Fruit fly (Drosophila melanogaster) whole organism, wandering third instar larva: ENCODE results near the gene CG6184.

Experiments
- Abd-B ChIP-seq: fragments of >200 bp; optimal IDR thresholded peaks from 2 replicates; lab custom pipeline; 2017; ENCODE audit warnings: missing biosample characterization, missing genetic modification characterization
- CG32264 ChIP-seq: fragments of 200-800 bp; sonication (Bioruptor generic); optimal IDR thresholded peaks from 2 replicates; lab custom pipeline; 2016; ENCODE audit warnings: missing biosample characterization, missing genetic modification characterization
- CG9705 ChIP-seq: fragments of 200-800 bp; sonication (Bioruptor generic); optimal IDR thresholded peaks from 2 replicates; lab custom pipeline; 2018; ENCODE audit warnings: missing biosample characterization, mild to moderate bottlenecking, missing genetic modification characterization
- CrebA ChIP-seq: fragments of 200-800 bp; sonication (Bioruptor generic); optimal IDR thresholded peaks from 2 replicates; lab custom pipeline; 2016; ENCODE audit warnings: missing biosample characterization, mild to moderate bottlenecking, missing genetic modification characterization, borderline replicate concordance
- Dfd ChIP-seq: fragments of >200 bp; optimal IDR thresholded peaks from 2 replicates; lab custom pipeline; 2017; ENCODE audit warnings: missing biosample characterization, missing genetic modification characterization
- Dif ChIP-seq: fragments of 200-275, 200-300 bp; sonication (Bioruptor generic); optimal IDR thresholded peaks from 2 replicates; lab custom pipeline; 2018; ENCODE audit warnings: missing biosample characterization, missing genetic modification characterization; ENCODE audit not compliant: partially characterized antibody
- GATAd ChIP-seq: sonication (Bioruptor generic); optimal IDR thresholded peaks from 2 replicates; lab custom pipeline; 2016; ENCODE audit warnings: missing biosample characterization, missing genetic modification characterization
- HLH106 ChIP-seq: fragments of 200-800 bp; optimal IDR thresholded peaks from 3 replicates; lab custom pipeline; 2019; ENCODE audit warnings: missing biosample characterization, mild to moderate bottlenecking, missing genetic modification characterization, moderate library complexity
- Hnf4 ChIP-seq: fragments of 200-800 bp; sonication (Bioruptor generic); optimal IDR thresholded peaks from 2 replicates; lab custom pipeline; 2016; ENCODE audit warnings: missing biosample characterization, mild to moderate bottlenecking, missing genetic modification characterization
- Hr78 ChIP-seq: fragments of >200 bp; optimal IDR thresholded peaks from 2 replicates; lab custom pipeline; 2017; ENCODE audit warnings: missing biosample characterization, missing genetic modification characterization
- Hr83 ChIP-seq: fragments of 200-300 bp; sonication (Bioruptor generic); optimal IDR thresholded peaks from 2 replicates; lab custom pipeline; 2016; ENCODE audit warnings: missing biosample characterization, mild to moderate bottlenecking, missing genetic modification characterization, moderate library complexity; ENCODE audit not compliant: poor library complexity, severe bottlenecking
- Mio ChIP-seq: sonication (Bioruptor generic); optimal IDR thresholded peaks from 2 replicates; lab custom pipeline; 2016; ENCODE audit warnings: missing biosample characterization, missing genetic modification characterization
- Myc ChIP-seq: fragments of >200 bp; optimal IDR thresholded peaks from 2 replicates; lab custom pipeline; 2017
- N ChIP-seq: fragments of >200 bp; optimal IDR thresholded peaks from 2 replicates; lab custom pipeline; 2018; ENCODE audit warnings: missing biosample characterization, missing external identifiers, missing genetic modification characterization
- OdsH ChIP-seq: fragments of 200-800 bp; sonication (Bioruptor generic); optimal IDR thresholded peaks from 2 replicates; lab custom pipeline; 2016; ENCODE audit warnings: missing biosample characterization, mild to moderate bottlenecking, missing genetic modification characterization
- Sp1 ChIP-seq: fragments of 200-800 bp; sonication (Bioruptor generic); optimal IDR thresholded peaks from 3 replicates; lab custom pipeline; 2019; ENCODE audit warnings: missing biosample characterization, mild to moderate bottlenecking, missing genetic modification characterization, moderate library complexity
- Vsx2 ChIP-seq: fragments of 200-300, 225-300 bp; sonication (Bioruptor generic); optimal IDR thresholded peaks from 2 replicates; lab custom pipeline; 2018; ENCODE audit warnings: missing biosample characterization, missing genetic modification characterization; ENCODE audit not compliant: partially characterized antibody
- br ChIP-seq: fragments of 200-800 bp; sonication (Bioruptor generic); optimal IDR thresholded peaks from 2 replicates; lab custom pipeline; 2016; ENCODE audit warnings: missing biosample characterization, missing genetic modification characterization
- brk ChIP-seq: fragments of 200-800 bp; sonication (Bioruptor generic); optimal IDR thresholded peaks from 2 replicates; lab custom pipeline; 2016; ENCODE audit warnings: missing biosample characterization, mild to moderate bottlenecking, missing genetic modification characterization
- dl ChIP-seq, 2 experiments: fragments of 175-275, 200-275 bp in 1 of 2; fragments of 200-275 bp in 1 of 2; sonication (Bioruptor generic); optimal IDR thresholded peaks; lab custom pipeline; 2018; ENCODE audit warnings: mild to moderate bottlenecking in 2 of 2, missing biosample characterization in 2 of 2, missing genetic modification characterization in 2 of 2, moderate library complexity in 2 of 2; ENCODE audit not compliant: partially characterized antibody in 2 of 2, insufficient read depth in 1 of 2
- dmrt93B ChIP-seq: fragments of 200-800 bp; sonication (Bioruptor generic); optimal IDR thresholded peaks from 2 replicates; lab custom pipeline; 2018; ENCODE audit warnings: missing biosample characterization, mild to moderate bottlenecking, missing genetic modification characterization
- dsf ChIP-seq: sonication (Bioruptor generic); optimal IDR thresholded peaks from 2 replicates; lab custom pipeline; 2016; ENCODE audit warnings: missing biosample characterization, missing genetic modification characterization, borderline replicate concordance
- ey ChIP-seq: fragments of 200-800 bp; sonication (Bioruptor generic); optimal IDR thresholded peaks from 2 replicates; lab custom pipeline; 2016; ENCODE audit warnings: missing biosample characterization, missing genetic modification characterization
- foxo ChIP-seq, 2 experiments: fragments of 200-800 bp; sonication (Bioruptor generic); optimal IDR thresholded peaks; 2 replicates in 1 of 2; 3 replicates in 1 of 2; lab custom pipeline; 2016 to 2017; ENCODE audit warnings: missing biosample characterization in 2 of 2, missing genetic modification characterization in 2 of 2
- fru ChIP-seq: fragments of 200-800 bp; sonication (Bioruptor generic); optimal IDR thresholded peaks from 3 replicates; lab custom pipeline; 2016; ENCODE audit warnings: missing biosample characterization, mild to moderate bottlenecking, missing genetic modification characterization
- h ChIP-seq: fragments of 200-800 bp; sonication (Bioruptor generic); optimal IDR thresholded peaks from 3 replicates; lab custom pipeline; 2016; ENCODE audit warnings: missing biosample characterization, mild to moderate bottlenecking, missing genetic modification characterization
- lola ChIP-seq: fragments of >200 bp; optimal IDR thresholded peaks from 2 replicates; lab custom pipeline; 2017; ENCODE audit warnings: missing biosample characterization, missing genetic modification characterization
- pan ChIP-seq: fragments of >200 bp; optimal IDR thresholded peaks from 2 replicates; lab custom pipeline; 2017
- rgr ChIP-seq: fragments of 200-800 bp; sonication (Bioruptor generic); optimal IDR thresholded peaks from 3 replicates; lab custom pipeline; 2016; ENCODE audit warnings: missing biosample characterization, mild to moderate bottlenecking, missing genetic modification characterization
- sage ChIP-seq: fragments of 200-800 bp; sonication (Bioruptor generic); optimal IDR thresholded peaks from 2 replicates; lab custom pipeline; 2016; ENCODE audit warnings: missing biosample characterization, mild to moderate bottlenecking, missing genetic modification characterization
- tai ChIP-seq: sonication (Bioruptor generic); optimal IDR thresholded peaks from 2 replicates; lab custom pipeline; 2016; ENCODE audit warnings: missing biosample characterization, missing genetic modification characterization
- usp ChIP-seq: fragments of >200 bp; optimal IDR thresholded peaks from 2 replicates; lab custom pipeline; 2017; ENCODE audit warnings: missing biosample characterization, missing genetic modification characterization
- woc ChIP-seq: sonication (Bioruptor generic); optimal IDR thresholded peaks from 2 replicates; lab custom pipeline; 2016; ENCODE audit warnings: missing biosample characterization, mild to moderate bottlenecking, missing genetic modification characterization

The CG6184 gene

DNA sequence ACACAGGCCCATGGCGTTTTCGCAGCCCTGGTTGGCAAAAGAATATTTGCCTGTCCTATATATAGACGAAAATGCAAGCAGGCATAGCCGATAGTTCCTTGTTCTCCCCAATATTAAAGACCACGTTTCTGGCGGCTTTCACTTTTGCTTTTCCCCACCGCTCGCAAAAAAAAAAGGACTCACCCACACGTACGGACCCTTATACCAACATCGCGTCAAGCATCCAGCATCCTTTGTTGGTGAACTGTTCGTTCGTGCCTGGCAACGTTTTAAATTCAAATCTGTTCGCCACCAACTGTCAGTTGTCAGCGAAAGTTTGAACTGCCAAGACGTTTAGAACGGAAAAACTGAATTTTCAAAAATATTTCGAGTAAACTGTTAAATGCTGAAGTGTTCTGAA lies 1.8 kb upstream of the CG6184 start, which contains the start of gene ort:
Gene ort (plus strand): TSS at position 301 of the 400 bp plus-strand sequence.
- no peak for TF ChIP-seq Vsx2 (GFP tag; lab: Kevin White, UChicago)
- TF ChIP-seq sage (GFP tag; lab: Kevin White, UChicago), result no peak
- TF ChIP-seq CG32264 (GFP tag; lab: Kevin White, UChicago), result no peak
- no peak for TF ChIP-seq ey (GFP tag; lab: Kevin White, UChicago)
- no peak for TF ChIP-seq woc (GFP tag; lab: Kevin White, UChicago)
- TF ChIP-seq Abd-B (GFP tag; lab: Kevin White, UChicago), result no peak
- TF ChIP-seq rgr (GFP tag; lab: Kevin White, UChicago), result no peak
- no peak for TF ChIP-seq tai (GFP tag; lab: Kevin White, UChicago)
- no peak for TF ChIP-seq fru (GFP tag; lab: Kevin White, UChicago)
- no peak for TF ChIP-seq HLH106 (tag; lab: Kevin White, UChicago)
- TF ChIP-seq Sp1, result no peak

dm6 chr3R:19657235-19657634 lies 431 bp downstream of the CG6184 start:
- TF ChIP-seq Abd-B (GFP tag; lab: Kevin White, UChicago), result no peak
- no peak for TF ChIP-seq Mio
- TF ChIP-seq Hnf4 (GFP tag; lab: Kevin White, UChicago), result no peak
- TF ChIP-seq dl (GFP tag; optimal IDR thresholded peaks at IDR 0.05; lab: Kevin White, UChicago; ENCODE audit: insufficient read depth in 1 of 2, partially characterized antibody in 2 of 2), result no peak
- no peak for TF ChIP-seq tai (GFP tag; lab: Kevin White, UChicago)
- TF ChIP-seq Dfd, result no peak

DNA sequence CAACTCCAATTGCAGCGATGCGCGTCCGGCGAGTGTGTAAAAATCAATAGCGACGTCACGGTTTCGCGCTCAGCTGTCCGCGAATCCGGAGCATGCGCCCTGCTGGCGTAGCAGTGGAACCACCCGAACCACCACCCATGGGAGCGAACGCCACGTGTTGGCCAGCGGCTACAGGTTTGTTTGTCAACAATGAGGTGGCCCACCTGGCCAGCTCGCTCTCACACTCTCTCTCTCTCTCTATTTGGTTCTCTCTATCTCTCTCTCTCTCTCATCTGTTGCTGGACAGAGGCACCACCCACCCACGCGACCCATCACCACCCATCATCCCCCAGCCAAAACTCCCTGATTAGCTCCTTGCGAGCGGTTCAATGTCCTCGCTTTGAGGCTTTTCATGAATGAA lies 1.2 kb downstream of the CG6184 start:
- TF ChIP-seq Vsx2 (GFP tag; lab: Kevin White, UChicago), result peak; percentile 60
- TF ChIP-seq fru (GFP tag; lab: Kevin White, UChicago), result no peak
- peak; percentile 12 for TF ChIP-seq Dif (GFP tag; lab: Kevin White, UChicago)
- no peak for TF ChIP-seq Mio

dm6 chr3R:19650718-19651117 lies 6.9 kb downstream of the CG6184 start, which contains the start of gene CG31219:
CG31219 (plus strand) TSS chr3R:19651018.
- TF ChIP-seq usp (no peak), GATAd (no peak), brk (no peak), N (no peak), lola (GFP tag; lab: Kevin White, UChicago) (no peak), Myc (lab: Kevin White, UChicago) (no peak), Sp1 (no peak), HLH106 (tag; lab: Kevin White, UChicago) (no peak), tai (GFP tag; lab: Kevin White, UChicago) (no peak), ey (GFP tag; lab: Kevin White, UChicago) (no peak), dmrt93B (no peak), Vsx2 (GFP tag; lab: Kevin White, UChicago) (no peak), pan (lab: Kevin White, UChicago) (no peak), CrebA (GFP tag; lab: Kevin White, UChicago) (no peak)

- TF ChIP-seq Dfd, result no peak
- peak; percentile 33 for TF ChIP-seq rgr (GFP tag; lab: Kevin White, UChicago)
- TF ChIP-seq foxo (GFP tag; optimal IDR thresholded peaks at IDR 0.05; lab: Kevin White, UChicago), result peak in 1 of 2 experiments; percentile 32
- TF ChIP-seq h (GFP tag; lab: Kevin White, UChicago), result no peak
- no peak for TF ChIP-seq Abd-B (GFP tag; lab: Kevin White, UChicago)
- no peak for TF ChIP-seq Hr78 (GFP tag; lab: Kevin White, UChicago)
- peak; percentile 49 for TF ChIP-seq br
- TF ChIP-seq dsf, result no peak
- TF ChIP-seq CG9705 (GFP tag; lab: Kevin White, UChicago), result no peak
- no peak for TF ChIP-seq Mio
- TF ChIP-seq HLH106 (tag; lab: Kevin White, UChicago), result peak; percentile 26
- TF ChIP-seq Hr83 (GFP tag; lab: Kevin White, UChicago), result peak; percentile 28
- TF ChIP-seq pan (lab: Kevin White, UChicago), result no peak
- no peak for TF ChIP-seq brk
- peak; percentile 2 for TF ChIP-seq fru (GFP tag; lab: Kevin White, UChicago)
- no peak for TF ChIP-seq OdsH (GFP tag; lab: Kevin White, UChicago)
- no peak for TF ChIP-seq Dif (GFP tag; lab: Kevin White, UChicago)
Measured at dm6 chr3R:19648289-19648916, 9.3 kb downstream of the CG6184 start, which contains the start of the genes CG6195 and CG31220. CG6195 (minus strand) TSS chr3R:19648410. CG31220 (plus strand) TSS chr3R:19648487.
